Worm (Caenorhabditis elegans) whole organism, L1 larva: ENCODE results near the gene F54F2.9.

Experiments used
- C04F5.9 ChIP-seq: sonication (generic microtip); optimal IDR thresholded peaks from 2 replicates; lab custom pipeline; 2016; ENCODE audit warnings: missing genetic modification characterization, missing compliant biosample characterization
- C16A3.4 ChIP-seq: fragments of 150-350 bp; optimal IDR thresholded peaks from 2 replicates; lab custom pipeline; 2014; ENCODE audit warnings: missing biosample characterization, missing genetic modification characterization
- aha-1 ChIP-seq: fragments of 150-350 bp; optimal IDR thresholded peaks from 2 replicates; lab custom pipeline; 2014; ENCODE audit warnings: missing biosample characterization, missing genetic modification characterization
- alr-1 ChIP-seq: fragments of 200-800 bp; sonication (Bioruptor generic); optimal IDR thresholded peaks from 2 replicates; lab custom pipeline; 2018; ENCODE audit warnings: borderline replicate concordance, mild to moderate bottlenecking, missing genetic modification characterization, missing compliant biosample characterization
- ama-1 ChIP-seq: fragments of 150-350 bp; optimal IDR thresholded peaks from 2 replicates; lab custom pipeline; 2014
- blmp-1 ChIP-seq: fragments of 150-350 bp; optimal IDR thresholded peaks from 2 replicates; lab custom pipeline; 2014; ENCODE audit warnings: missing biosample characterization, missing genetic modification characterization
- ceh-82 ChIP-seq, 3 experiments: fragments of 150-350 bp in 1 of 3; sonication (generic microtip) in 2 of 3; optimal IDR thresholded peaks; 2 replicates each; lab custom pipeline; 2014 to 2017; ENCODE audit warnings: missing biosample characterization in 3 of 3, missing genetic modification characterization in 3 of 3
- ceh-88 ChIP-seq: fragments of 200-800 bp; sonication (Bioruptor generic); IDR thresholded peaks from 2 replicates; pipeline ENCODE4 v1.3.6; 2022; ENCODE audit warnings: missing genetic modification characterization, missing compliant biosample characterization
- ceh-90 ChIP-seq: sonication (generic microtip); optimal IDR thresholded peaks from 2 replicates; lab custom pipeline; 2016; ENCODE audit warnings: missing genetic modification characterization, missing compliant biosample characterization
- dsc-1 ChIP-seq: sonication (generic microtip); optimal IDR thresholded peaks from 2 replicates; lab custom pipeline; 2016; ENCODE audit warnings: mild to moderate bottlenecking, missing genetic modification characterization, missing compliant biosample characterization
- efl-1 ChIP-seq, 4 experiments: fragments of 150-350 bp; optimal IDR thresholded peaks in 3 of 4; peaks in 1 of 4; 1 replicate in 1 of 4; 2 replicates in 3 of 4; lab custom pipeline; 2014; ENCODE audit warnings: missing biosample characterization in 2 of 4, missing genetic modification characterization in 2 of 4, missing genetic modification reagents in 2 of 4
- egl-13 ChIP-seq: sonication (generic microtip); optimal IDR thresholded peaks from 2 replicates; lab custom pipeline; 2016; ENCODE audit warnings: missing genotype, missing genetic modification reagents, missing genetic modification characterization, missing compliant biosample characterization
- egl-27 ChIP-seq, 2 experiments: fragments of 150-350 bp in 1 of 2; sonication (generic microtip); optimal IDR thresholded peaks; 3 replicates each; lab custom pipeline; 2017 to 2018; ENCODE audit warnings: missing biosample characterization in 2 of 2, missing genetic modification characterization in 2 of 2, missing genetic modification reagents in 2 of 2
- elt-3 ChIP-seq, 6 experiments: fragments of 150-350 bp in 1 of 6; sonication (generic microtip); optimal IDR thresholded peaks; 2 replicates each; lab custom pipeline; 2017 to 2018; ENCODE audit warnings: missing biosample characterization in 6 of 6, missing genetic modification characterization in 6 of 6, inconsistent platforms in 1 of 6
- fos-1 ChIP-seq: fragments of 150-350 bp; optimal IDR thresholded peaks from 2 replicates; lab custom pipeline; 2014; ENCODE audit warnings: missing biosample characterization, missing genetic modification characterization
- hlh-4 ChIP-seq: sonication (generic microtip); optimal IDR thresholded peaks from 2 replicates; lab custom pipeline; 2016; ENCODE audit warnings: mild to moderate bottlenecking, missing genetic modification characterization, missing compliant biosample characterization
- isw-1 ChIP-seq: fragments of 200-800 bp; sonication (Bioruptor generic); IDR thresholded peaks from 2 replicates; pipeline ENCODE4 v1.3.6; 2022; ENCODE audit warnings: missing genetic modification characterization, missing compliant biosample characterization
- jun-1 ChIP-seq: fragments of 150-350 bp; optimal IDR thresholded peaks from 2 replicates; lab custom pipeline; 2014; ENCODE audit warnings: missing biosample characterization, missing genetic modification reagents, missing genetic modification characterization
- lin-13 ChIP-seq: fragments of 150-350 bp; optimal IDR thresholded peaks from 2 replicates; lab custom pipeline; 2014; ENCODE audit warnings: missing biosample characterization, missing genetic modification reagents, missing genetic modification characterization
- lin-14 ChIP-seq: fragments of 200-800 bp; sonication (Bioruptor generic); optimal IDR thresholded peaks from 2 replicates; lab custom pipeline; 2018; ENCODE audit warnings: mild to moderate bottlenecking, missing genetic modification characterization, moderate library complexity, missing compliant biosample characterization
- lin-15B ChIP-seq: fragments of 150-350 bp; sonication (generic microtip); optimal IDR thresholded peaks from 3 replicates; lab custom pipeline; 2014; ENCODE audit warnings: missing biosample characterization, missing genetic modification characterization
- lin-35 ChIP-seq, 2 experiments: fragments of 150-350 bp; optimal IDR thresholded peaks; 2 replicates each; lab custom pipeline; 2014; ENCODE audit warnings: missing biosample characterization in 2 of 2, missing genetic modification characterization in 2 of 2, missing genetic modification reagents in 2 of 2
- lir-3 ChIP-seq: sonication (generic microtip); optimal IDR thresholded peaks from 2 replicates; lab custom pipeline; 2016; ENCODE audit warnings: mild to moderate bottlenecking, missing genetic modification characterization, moderate library complexity, missing compliant biosample characterization; ENCODE audit not compliant: poor library complexity
- lsy-2 ChIP-seq, 2 experiments: fragments of 150-350 bp; optimal IDR thresholded peaks; 2 replicates each; lab custom pipeline; 2014; ENCODE audit warnings: missing biosample characterization in 2 of 2, missing genetic modification characterization in 2 of 2
- mdl-1 ChIP-seq, 2 experiments: fragments of 150-350 bp; optimal IDR thresholded peaks; 2 replicates each; lab custom pipeline; 2014 to 2017; ENCODE audit warnings: missing biosample characterization in 2 of 2, missing genetic modification characterization in 2 of 2, inconsistent platforms in 1 of 2
- mef-2 ChIP-seq: fragments of 150-350 bp; optimal IDR thresholded peaks from 2 replicates; lab custom pipeline; 2014; ENCODE audit warnings: missing biosample characterization, missing genetic modification characterization
- nhr-12 ChIP-seq: sonication (generic microtip); optimal IDR thresholded peaks from 2 replicates; lab custom pipeline; 2017; ENCODE audit warnings: missing biosample characterization, missing genetic modification characterization
- nhr-20 ChIP-seq: sonication (generic microtip); optimal IDR thresholded peaks from 2 replicates; lab custom pipeline; 2016; ENCODE audit warnings: mild to moderate bottlenecking, missing genetic modification characterization, missing compliant biosample characterization
- nhr-237 ChIP-seq: fragments of 150-350 bp; optimal IDR thresholded peaks from 2 replicates; lab custom pipeline; 2014; ENCODE audit warnings: missing biosample characterization, missing genetic modification characterization
- nhr-71 ChIP-seq: sonication (generic microtip); optimal IDR thresholded peaks from 2 replicates; lab custom pipeline; 2016; ENCODE audit warnings: mild to moderate bottlenecking, missing genetic modification characterization, moderate library complexity, missing compliant biosample characterization
- nhr-77 ChIP-seq: fragments of 150-350 bp; optimal IDR thresholded peaks from 2 replicates; lab custom pipeline; 2014; ENCODE audit warnings: missing biosample characterization, missing genetic modification characterization
- nhr-84 ChIP-seq: sonication (generic microtip); optimal IDR thresholded peaks from 2 replicates; lab custom pipeline; 2017; ENCODE audit warnings: missing biosample characterization, missing genetic modification characterization
- nhr-85 ChIP-seq: sonication (generic microtip); peaks from one replicate; lab custom pipeline; 2016; ENCODE audit warnings: missing genetic modification characterization, inconsistent platforms, missing compliant biosample characterization
- nhr-90 ChIP-seq: sonication (generic microtip); optimal IDR thresholded peaks from 2 replicates; lab custom pipeline; 2016; ENCODE audit warnings: mild to moderate bottlenecking, missing genetic modification characterization, missing compliant biosample characterization; ENCODE audit not compliant: poor library complexity
- pag-3 ChIP-seq: sonication (generic microtip); optimal IDR thresholded peaks from 2 replicates; lab custom pipeline; 2017; ENCODE audit warnings: missing genetic modification characterization, mild to moderate bottlenecking, missing compliant biosample characterization, antibody characterized with exemption, borderline replicate concordance; ENCODE audit not compliant: insufficient read depth
- pqm-1 ChIP-seq: sonication (generic microtip); optimal IDR thresholded peaks from 3 replicates; lab custom pipeline; 2017; ENCODE audit warnings: missing biosample characterization, missing genetic modification characterization
- rnt-1 ChIP-seq: sonication (generic microtip); optimal IDR thresholded peaks from 2 replicates; lab custom pipeline; 2016; ENCODE audit warnings: mild to moderate bottlenecking, missing genetic modification characterization, moderate library complexity, missing compliant biosample characterization
- skn-1 ChIP-seq: fragments of 150-350 bp; optimal IDR thresholded peaks from 2 replicates; lab custom pipeline; 2014; ENCODE audit warnings: missing biosample characterization, missing genetic modification characterization
- snpc-4 ChIP-seq: fragments of 150-350 bp; optimal IDR thresholded peaks from 2 replicates; lab custom pipeline; 2014; ENCODE audit warnings: missing biosample characterization, missing genetic modification characterization
- sox-4 ChIP-seq: sonication (generic microtip); optimal IDR thresholded peaks from 2 replicates; lab custom pipeline; 2016; ENCODE audit warnings: missing genetic modification characterization, missing compliant biosample characterization
- swsn-7 ChIP-seq: sonication (generic microtip); optimal IDR thresholded peaks from 2 replicates; lab custom pipeline; 2016; ENCODE audit warnings: missing genetic modification characterization, missing compliant biosample characterization
- tbx-2 ChIP-seq: sonication (generic microtip); optimal IDR thresholded peaks from 2 replicates; lab custom pipeline; 2016; ENCODE audit warnings: missing genetic modification characterization, missing compliant biosample characterization
- tlp-1 ChIP-seq: fragments of 150-350 bp; optimal IDR thresholded peaks from 2 replicates; lab custom pipeline; 2014; ENCODE audit warnings: missing biosample characterization, missing genetic modification characterization
- unc-98 ChIP-seq: fragments of 200-800 bp; sonication (Bioruptor generic); IDR thresholded peaks from 2 replicates; pipeline ENCODE4 v1.3.6; 2022; ENCODE audit warnings: missing genetic modification characterization, missing compliant biosample characterization
- vab-15 ChIP-seq: sonication (generic microtip); optimal IDR thresholded peaks from 2 replicates; lab custom pipeline; 2017; ENCODE audit warnings: missing genotype, mild to moderate bottlenecking, missing genetic modification characterization, missing compliant biosample characterization
- xbp-1 ChIP-seq: sonication (generic microtip); optimal IDR thresholded peaks from 2 replicates; lab custom pipeline; 2016; ENCODE audit warnings: missing genetic modification characterization, missing compliant biosample characterization
- zag-1 ChIP-seq: fragments of 150-350 bp; optimal IDR thresholded peaks from 2 replicates; lab custom pipeline; 2014; ENCODE audit warnings: missing biosample characterization, missing genetic modification characterization
- zip-4 ChIP-seq: fragments of 200-800 bp; sonication (Bioruptor generic); optimal IDR thresholded peaks from 2 replicates; lab custom pipeline; 2018; ENCODE audit warnings: mild to moderate bottlenecking, missing genetic modification characterization, moderate library complexity, missing compliant biosample characterization

F54F2.9 gene

DNA sequence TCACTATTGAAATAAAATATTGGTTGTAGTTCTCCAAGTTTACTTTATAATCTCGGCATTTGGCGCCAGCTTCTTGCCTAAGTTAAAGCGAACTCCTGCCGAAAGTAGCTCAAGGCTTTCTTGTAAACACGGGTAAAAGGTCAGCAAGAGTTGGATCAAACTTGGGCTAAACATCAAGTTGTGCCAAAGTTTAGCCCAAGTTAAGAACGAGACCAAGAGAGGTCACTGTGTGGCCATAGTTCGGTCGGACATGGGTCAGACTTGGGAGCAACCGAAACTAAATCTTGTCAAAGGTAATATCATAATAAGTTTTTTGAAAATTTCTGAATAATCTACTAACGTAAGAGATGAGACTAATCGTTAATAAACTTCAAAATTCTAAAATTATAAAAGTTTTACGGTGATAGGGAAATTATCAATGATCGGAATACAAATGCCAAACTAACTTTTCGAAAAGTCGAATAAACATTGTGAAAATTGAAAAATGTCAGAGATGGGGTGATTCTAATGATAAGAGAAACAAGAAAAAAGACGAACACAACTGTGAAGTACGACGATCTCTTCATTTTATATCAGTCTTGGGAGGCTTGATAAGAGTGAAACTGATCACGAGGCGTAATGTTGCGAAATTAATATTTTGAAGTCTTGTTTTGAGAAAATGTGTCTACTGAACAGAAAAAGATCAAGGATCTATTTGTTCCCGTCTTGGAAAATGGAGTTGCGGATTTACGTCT lies 41.1 kb upstream of the F54F2.9 start (continued):
- TF ChIP-seq snpc-4 (tag; lab: Kevin White, UChicago) (no peak), zip-4 (GFP tag; lab: Kevin White, UChicago) (peak; percentile 44), nhr-20 (peak; percentile 74), ceh-90 (tag; lab: Kevin White, UChicago) (no peak), C16A3.4 (tag; lab: Kevin White, UChicago) (no peak), lin-35 (GFP tag; optimal IDR thresholded peaks at IDR 0.05; lab: Kevin White, UChicago) (peak in 1 of 2 experiments; percentile 70), egl-13 (tag; lab: Kevin White, UChicago) (no peak), nhr-237 (tag; lab: Kevin White, UChicago) (no peak), nhr-85 (tag; lab: Kevin White, UChicago) (peak; percentile 82), nhr-12 (tag; lab: Kevin White, UChicago) (no peak), swsn-7 (tag; lab: Kevin White, UChicago) (no peak), mef-2 (tag; lab: Kevin White, UChicago) (no peak), aha-1 (tag; lab: Kevin White, UChicago) (no peak), sox-4 (tag; lab: Kevin White, UChicago) (no peak), dsc-1 (no peak), rnt-1 (tag; lab: Kevin White, UChicago) (no peak), lir-3 (tag; lab: Kevin White, UChicago) (peak; percentile 7), ceh-88 (GFP tag; lab: Robert Waterston, UW) (no peak), egl-27 (tag; optimal IDR thresholded peaks at IDR 0.05; lab: Kevin White, UChicago) (no peak), blmp-1 (tag; lab: Kevin White, UChicago) (peak; percentile 87), hlh-4 (tag; lab: Kevin White, UChicago) (no peak), nhr-84 (tag; lab: Kevin White, UChicago) (no peak), skn-1 (tag; lab: Kevin White, UChicago) (peak; percentile 46), pag-3 (tag; lab: Kevin White, UChicago) (no peak), isw-1 (no peak), C04F5.9 (tag; lab: Kevin White, UChicago) (no peak), fos-1 (no peak), nhr-77 (no peak)

DNA sequence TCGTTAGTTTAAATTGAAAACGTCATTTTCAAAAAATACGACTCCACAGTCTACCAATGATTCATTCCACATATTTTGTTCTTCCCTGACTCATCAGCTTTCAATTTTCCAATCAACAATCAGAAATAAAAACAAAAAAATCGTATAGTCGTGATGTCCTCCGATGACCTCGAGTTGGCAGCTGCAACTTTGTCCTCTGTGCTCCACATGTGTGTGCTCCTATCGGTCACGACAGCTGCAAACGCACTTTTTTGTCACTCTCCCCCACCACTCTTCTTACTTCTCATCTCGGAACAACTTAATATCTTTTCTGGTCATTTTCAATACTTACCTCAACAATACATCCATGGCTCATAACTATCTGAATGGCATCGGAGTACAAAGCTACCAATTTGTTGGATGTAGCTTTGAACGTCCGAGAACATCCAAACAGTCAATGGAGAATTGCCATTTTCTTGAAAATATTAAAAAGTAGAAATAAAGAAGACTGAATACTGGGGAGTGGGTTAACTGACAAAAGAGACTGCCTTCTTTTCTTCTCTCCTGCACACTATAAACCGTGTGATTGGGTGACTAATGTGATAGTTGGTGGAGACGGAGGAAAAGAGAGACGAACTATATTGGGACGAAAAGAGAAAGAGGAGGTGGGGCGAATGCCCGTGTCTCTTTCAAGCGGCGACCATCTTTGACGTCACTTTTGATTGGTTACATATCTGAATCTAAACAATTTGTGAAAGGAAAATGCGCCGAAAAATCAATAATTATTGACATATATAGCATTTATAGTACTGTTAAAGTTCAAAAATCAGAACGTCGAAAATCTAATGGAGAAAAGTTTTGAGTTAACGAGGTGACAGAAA lies 40.2 kb upstream of the F54F2.9 start:
- TF ChIP-seq nhr-71 (tag; lab: Kevin White, UChicago) (peak; percentile 16), pqm-1 (no peak), xbp-1 (tag; lab: Kevin White, UChicago) (peak; percentile 10), lin-14 (peak; percentile 49), tlp-1 (tag; lab: Kevin White, UChicago) (no peak), nhr-85 (tag; lab: Kevin White, UChicago) (peak; percentile 81), lin-15B (tag; lab: Kevin White, UChicago) (no peak), lin-13 (GFP tag; lab: Kevin White, UChicago) (no peak), zag-1 (no peak), nhr-90 (no peak), tbx-2 (tag; lab: Kevin White, UChicago) (no peak), swsn-7 (tag; lab: Kevin White, UChicago) (no peak), rnt-1 (tag; lab: Kevin White, UChicago) (peak; percentile 44), ama-1 (lab: Kevin White, UChicago) (peak; percentile 80), ceh-82 (tag; optimal IDR thresholded peaks at IDR 0.05; lab: Kevin White, UChicago) (no peak), mdl-1 (tag; optimal IDR thresholded peaks at IDR 0.05; lab: Kevin White, UChicago) (peak in 1 of 2 experiments; percentile 45), nhr-20 (peak; percentile 62), blmp-1 (tag; lab: Kevin White, UChicago) (peak; percentile 91), vab-15 (tag; lab: Kevin White, UChicago) (peak; percentile 5), elt-3 (tag; optimal IDR thresholded peaks at IDR 0.05; lab: Kevin White, UChicago) (peak in 1 of 6 experiments; percentile 75), jun-1 (tag; lab: Kevin White, UChicago) (peak; percentile 10), alr-1 (tag; lab: Kevin White, UChicago) (no peak), lsy-2 (tag; optimal IDR thresholded peaks at IDR 0.05; lab: Kevin White, UChicago) (peak; percentile 6 to 13), efl-1 (optimal IDR thresholded peaks at IDR 0.05; lab: Kevin White, UChicago) (no peak), efl-1 (GFP tag; optimal IDR thresholded peaks at IDR 0.05 in 1 of 2; lab: Kevin White, UChicago) (peak in 1 of 2 experiments; percentile 73), unc-98 (GFP tag; lab: Robert Waterston, UW) (no peak)
